Fruit fly (Drosophila melanogaster) whole organism, embryonic: ENCODE data around the gene CG7953.

Source experiments
- BEAF-32 ChIP-seq: fragments of 200-800 bp; sonication (Bioruptor generic); optimal IDR thresholded peaks from 3 replicates; lab custom pipeline; 2017; ENCODE audit warnings: missing biosample characterization, missing genetic modification characterization, mild to moderate bottlenecking, moderate library complexity, missing genetic modification reagents
- C15 ChIP-seq: fragments of 200-800 bp; sonication (Bioruptor generic); IDR thresholded peaks from 3 replicates; pipeline ENCODE4 v1.3.6; 2022; ENCODE audit warnings: missing biosample characterization, missing genetic modification characterization
- CG11723 ChIP-seq: fragments of 200-800 bp; sonication (Bioruptor generic); optimal IDR thresholded peaks from 2 replicates; lab custom pipeline; 2017; ENCODE audit warnings: missing biosample characterization, mild to moderate bottlenecking, missing genetic modification characterization
- CG12071 ChIP-seq: fragments of 200-800 bp; sonication (Bioruptor generic); optimal IDR thresholded peaks from 3 replicates; lab custom pipeline; 2018; ENCODE audit warnings: missing biosample characterization, mild to moderate bottlenecking, missing genetic modification characterization
- CG12659 ChIP-seq: fragments of 200-800 bp; sonication (Bioruptor generic); optimal IDR thresholded peaks from 3 replicates; lab custom pipeline; 2017; ENCODE audit warnings: mild to moderate bottlenecking, missing biosample characterization, missing genetic modification reagents, missing genetic modification characterization
- CG12942 ChIP-seq: fragments of 200-800 bp; sonication (Bioruptor generic); optimal IDR thresholded peaks from 3 replicates; lab custom pipeline; 2016; ENCODE audit warnings: missing biosample characterization, missing genetic modification characterization
- CG14014 ChIP-seq: fragments of 200-800 bp; sonication (Bioruptor generic); IDR thresholded peaks from 2 replicates; pipeline ENCODE4 v1.3.6; 2022; ENCODE audit warnings: missing biosample characterization, missing genetic modification characterization
- CG14710 ChIP-seq: fragments of 200-800 bp; sonication (Bioruptor generic); optimal IDR thresholded peaks from 3 replicates; lab custom pipeline; 2019; ENCODE audit warnings: missing biosample characterization, mild to moderate bottlenecking, missing genetic modification characterization, moderate library complexity
- CG1602 ChIP-seq: fragments of 200-800 bp; sonication (Bioruptor generic); optimal IDR thresholded peaks from 3 replicates; lab custom pipeline; 2016; ENCODE audit warnings: missing biosample characterization, missing genetic modification characterization
- CG16813 ChIP-seq: fragments of 200-800 bp; sonication (Bioruptor generic); IDR thresholded peaks from 3 replicates; pipeline ENCODE4 v1.3.6; 2022; ENCODE audit warnings: missing biosample characterization, missing genetic modification characterization; ENCODE audit not compliant: partially characterized antibody
- CG2875 ChIP-seq: fragments of 200-800 bp; sonication (Bioruptor generic); optimal IDR thresholded peaks from 2 replicates; lab custom pipeline; 2017; ENCODE audit warnings: missing biosample characterization, mild to moderate bottlenecking, missing genetic modification characterization, missing genetic modification reagents
- CG32767 ChIP-seq: fragments of 200-800 bp; sonication (Bioruptor generic); IDR thresholded peaks from 2 replicates; pipeline ENCODE4 v1.3.6; 2022; ENCODE audit warnings: missing biosample characterization, missing genetic modification characterization
- CG3847 ChIP-seq: fragments of 200-800 bp; sonication (Bioruptor generic); IDR thresholded peaks from 2 replicates; pipeline ENCODE4 v1.3.6; 2022; ENCODE audit warnings: missing biosample characterization, missing genetic modification characterization
- CG4328 ChIP-seq: fragments of 200-800 bp; sonication (Bioruptor generic); optimal IDR thresholded peaks from 3 replicates; lab custom pipeline; 2017; ENCODE audit warnings: missing biosample characterization, missing genetic modification reagents, missing genetic modification characterization
- CG4424 ChIP-seq: fragments of 200-800 bp; sonication (Bioruptor generic); optimal IDR thresholded peaks from 3 replicates; lab custom pipeline; 2016; ENCODE audit warnings: missing biosample characterization, missing genetic modification characterization
- CG4730 ChIP-seq: fragments of 200-800 bp; sonication (Bioruptor generic); IDR thresholded peaks from 2 replicates; pipeline ENCODE4 v1.3.6; 2022; ENCODE audit warnings: missing biosample characterization, missing genetic modification characterization
- CG7357 ChIP-seq: fragments of 200-800 bp; sonication (Bioruptor generic); IDR thresholded peaks from 3 replicates; pipeline ENCODE4 v1.3.6; 2022; ENCODE audit warnings: missing biosample characterization, missing genetic modification characterization
- CG9817 ChIP-seq: fragments of 200-800 bp; sonication (Bioruptor generic); optimal IDR thresholded peaks from 2 replicates; lab custom pipeline; 2018; ENCODE audit warnings: missing biosample characterization, mild to moderate bottlenecking, missing genetic modification characterization, moderate library complexity
- Chrac-16 ChIP-seq: fragments of 200-800 bp; sonication (Bioruptor generic); optimal IDR thresholded peaks from 3 replicates; lab custom pipeline; 2016; ENCODE audit warnings: missing biosample characterization, missing genetic modification characterization
- Doc2 ChIP-seq: fragments of 200-800 bp; sonication (Bioruptor generic); IDR thresholded peaks from 2 replicates; pipeline ENCODE4 v1.3.6; 2022; ENCODE audit warnings: missing biosample characterization, missing genetic modification characterization
- Dref ChIP-seq: fragments of 200-800 bp; sonication (Bioruptor generic); IDR thresholded peaks from 2 replicates; pipeline ENCODE4 v1.3.6; 2022; ENCODE audit warnings: missing biosample characterization, missing genetic modification characterization
- E2f2 ChIP-seq: fragments of 200-800 bp; sonication (Bioruptor generic); IDR thresholded peaks from 2 replicates; pipeline ENCODE4 v1.3.6; 2022; ENCODE audit warnings: missing biosample characterization, missing genetic modification characterization
- HHEX ChIP-seq: fragments of 200-800 bp; sonication (Bioruptor generic); optimal IDR thresholded peaks from 3 replicates; lab custom pipeline; 2017; ENCODE audit warnings: missing biosample characterization, mild to moderate bottlenecking, missing genetic modification characterization, missing genetic modification reagents
- HLHmδ ChIP-seq: fragments of 200-800 bp; sonication (Bioruptor generic); optimal IDR thresholded peaks from 2 replicates; lab custom pipeline; 2018; ENCODE audit warnings: missing biosample characterization, mild to moderate bottlenecking, missing genetic modification characterization, moderate library complexity
- HmgZ ChIP-seq: fragments of 200-800 bp; sonication (Bioruptor generic); optimal IDR thresholded peaks from 2 replicates; lab custom pipeline; 2018; ENCODE audit warnings: missing biosample characterization, mild to moderate bottlenecking, missing genetic modification characterization
- Meics ChIP-seq: fragments of 200-800 bp; sonication (Bioruptor generic); optimal IDR thresholded peaks from 2 replicates; lab custom pipeline; 2017; ENCODE audit warnings: missing biosample characterization, mild to moderate bottlenecking, missing genetic modification characterization
- Mrtf ChIP-seq: fragments of 200-800 bp; sonication (Bioruptor generic); IDR thresholded peaks from 3 replicates; pipeline ENCODE4 v1.3.6; 2022; ENCODE audit warnings: missing biosample characterization, missing genetic modification characterization
- Opbp ChIP-seq: fragments of 200-800 bp; sonication (Bioruptor generic); IDR thresholded peaks from 3 replicates; pipeline ENCODE4 v1.3.6; 2022; ENCODE audit warnings: missing biosample characterization, missing genetic modification characterization; ENCODE audit not compliant: partially characterized antibody
- Usf ChIP-seq: fragments of 200-800 bp; sonication (Bioruptor generic); optimal IDR thresholded peaks from 2 replicates; lab custom pipeline; 2017; ENCODE audit warnings: missing genotype, missing biosample characterization, missing genetic modification characterization
- ato ChIP-seq: fragments of 200-800 bp; sonication (Bioruptor generic); IDR thresholded peaks from 2 replicates; pipeline ENCODE4 v1.3.6; 2022; ENCODE audit warnings: missing biosample characterization, missing genetic modification characterization; ENCODE audit not compliant: partially characterized antibody
- croc ChIP-seq: fragments of 200-800 bp; sonication (Bioruptor generic); conservative IDR thresholded peaks from 3 replicates; pipeline ENCODE4 v1.3.6; 2022; ENCODE audit warnings: missing biosample characterization, missing genetic modification characterization
- danr ChIP-seq: fragments of 200-800 bp; sonication (Bioruptor generic); IDR thresholded peaks from 2 replicates; pipeline ENCODE4 v1.3.6; 2022; ENCODE audit warnings: missing biosample characterization, missing genetic modification characterization
- dmrt11E ChIP-seq: fragments of 200-800 bp; sonication (Bioruptor generic); optimal IDR thresholded peaks from 3 replicates; lab custom pipeline; 2018; ENCODE audit warnings: missing biosample characterization, mild to moderate bottlenecking, missing genetic modification characterization, moderate library complexity
- emc ChIP-seq: fragments of 200-800 bp; sonication (Bioruptor generic); optimal IDR thresholded peaks from 2 replicates; lab custom pipeline; 2016; ENCODE audit warnings: missing biosample characterization, missing genetic modification characterization
- fu2 ChIP-seq: fragments of 200-800 bp; sonication (Bioruptor generic); optimal IDR thresholded peaks from 2 replicates; lab custom pipeline; 2016; ENCODE audit warnings: missing biosample characterization, missing genetic modification characterization
- gfzf ChIP-seq: fragments of 200-800 bp; sonication (Bioruptor generic); optimal IDR thresholded peaks from 2 replicates; lab custom pipeline; 2016; ENCODE audit warnings: missing biosample characterization, mild to moderate bottlenecking, missing genetic modification characterization, moderate library complexity
- insv ChIP-seq, 2 experiments: fragments of 200-800 bp; sonication (Bioruptor generic); optimal IDR thresholded peaks; 3 replicates each; lab custom pipeline; 2016 to 2018; ENCODE audit warnings: missing biosample characterization in 2 of 2, missing genetic modification characterization in 2 of 2
- inv ChIP-seq: fragments of 200-800 bp; sonication (Bioruptor generic); IDR thresholded peaks from 2 replicates; pipeline ENCODE4 v1.3.6; 2022; ENCODE audit warnings: missing biosample characterization, missing genetic modification characterization; ENCODE audit not compliant: partially characterized antibody
- luna ChIP-seq: fragments of 200-800 bp; sonication (Bioruptor generic); optimal IDR thresholded peaks from 2 replicates; lab custom pipeline; 2016; ENCODE audit warnings: missing biosample characterization, missing genetic modification characterization
- nerfin-1 ChIP-seq: fragments of 200-800 bp; sonication (Bioruptor generic); optimal IDR thresholded peaks from 3 replicates; lab custom pipeline; 2019; ENCODE audit warnings: missing biosample characterization, mild to moderate bottlenecking, missing genetic modification characterization, moderate library complexity
- nerfin-2 ChIP-seq: fragments of 200-800 bp; sonication (Bioruptor generic); IDR thresholded peaks from 2 replicates; pipeline ENCODE4 v1.3.6; 2022; ENCODE audit warnings: missing biosample characterization, missing genetic modification characterization; ENCODE audit not compliant: partially characterized antibody
- nmo ChIP-seq: fragments of 200-800 bp; sonication (Bioruptor generic); optimal IDR thresholded peaks from 2 replicates; lab custom pipeline; 2018; ENCODE audit warnings: missing biosample characterization, mild to moderate bottlenecking, missing genetic modification characterization, moderate library complexity
- p53 ChIP-seq: fragments of 200-800 bp; sonication (Bioruptor generic); optimal IDR thresholded peaks from 2 replicates; lab custom pipeline; 2016; ENCODE audit warnings: missing biosample characterization, missing genetic modification characterization
- pan ChIP-seq, 4 experiments: fragments of >200 bp in 3 of 4; fragments of 200-800 bp in 1 of 4; sonication (Bioruptor generic) in 1 of 4; optimal IDR thresholded peaks in 3 of 4; IDR thresholded peaks in 1 of 4; 2 replicates each; pipeline versions ENCODE4 v1.3.6 to Lab custom; 2017 to 2022; ENCODE audit warnings: missing biosample characterization in 2 of 4, missing genetic modification characterization in 2 of 4, mixed read lengths in 1 of 4
- scrt ChIP-seq: fragments of 200-800 bp; sonication (Bioruptor generic); optimal IDR thresholded peaks from 2 replicates; lab custom pipeline; 2018; ENCODE audit warnings: missing biosample characterization, mild to moderate bottlenecking, missing genetic modification characterization, moderate library complexity
- sna ChIP-seq: fragments of 200-800 bp; sonication (Bioruptor generic); IDR thresholded peaks from 2 replicates; pipeline ENCODE4 v1.3.6; 2022; ENCODE audit warnings: missing biosample characterization, missing genetic modification characterization; ENCODE audit not compliant: partially characterized antibody
- tll ChIP-seq, 2 experiments: fragments of 200-800 bp in 1 of 2; fragments of >200 bp in 1 of 2; sonication (Bioruptor generic) in 1 of 2; optimal IDR thresholded peaks; 2 replicates each; lab custom pipeline; 2017 to 2019; ENCODE audit warnings: missing biosample characterization in 2 of 2, missing genetic modification characterization in 2 of 2, mild to moderate bottlenecking in 1 of 2, moderate library complexity in 1 of 2
- trem ChIP-seq: fragments of 200-800 bp; optimal IDR thresholded peaks from 3 replicates; lab custom pipeline; 2019; ENCODE audit warnings: missing biosample characterization, mild to moderate bottlenecking, missing genetic modification characterization, moderate library complexity
- vnd ChIP-seq: fragments of 200-800 bp; sonication (Bioruptor generic); IDR thresholded peaks from 3 replicates; pipeline ENCODE4 v1.3.6; 2022; ENCODE audit warnings: missing biosample characterization, missing genetic modification characterization; ENCODE audit not compliant: partially characterized antibody

The CG7953 gene

DNA sequence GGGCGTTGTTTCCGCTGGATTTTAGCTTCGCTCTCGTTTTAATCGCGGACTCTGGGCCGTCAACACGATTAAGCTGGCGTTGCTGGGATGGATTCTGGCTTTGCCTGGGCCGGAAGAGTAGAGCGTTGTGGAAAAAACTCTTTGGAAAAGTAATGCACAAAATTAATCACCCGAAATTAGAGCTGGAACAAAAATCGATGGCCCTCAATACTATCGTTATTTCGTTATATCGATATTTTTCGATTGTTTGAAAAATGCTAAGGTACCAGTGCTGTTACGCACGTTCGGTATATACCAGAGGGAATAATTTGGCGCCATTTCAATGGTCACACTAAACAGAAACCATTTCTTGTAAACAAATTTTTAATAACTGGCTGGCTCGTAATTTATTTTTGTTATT lies 18.2 kb upstream of the CG7953 start, which contains the start of the genes Arpc1 and Orc5 (continued):
- no peak for TF ChIP-seq CG4328 (GFP tag; lab: Kevin White, UChicago)
- no peak for TF ChIP-seq CG4730 (GFP tag; lab: Robert Waterston, UW)
- TF ChIP-seq danr, result no peak
- no peak for TF ChIP-seq CG7357 (GFP tag; lab: Robert Waterston, UW)
- TF ChIP-seq dmrt11E (tag; lab: Kevin White, UChicago), result no peak
- no peak for TF ChIP-seq Doc2 (GFP tag; lab: Robert Waterston, UW)
- TF ChIP-seq HHEX (GFP tag; lab: Kevin White, UChicago), result no peak
- TF ChIP-seq croc (GFP tag; lab: Robert Waterston, UW), result no peak
- peak; percentile 90 for TF ChIP-seq E2f2
- TF ChIP-seq fu2, result no peak
- TF ChIP-seq nmo (GFP tag; lab: Kevin White, UChicago), result peak; percentile 52
- no peak for TF ChIP-seq Usf (GFP tag; lab: Kevin White, UChicago)
- TF ChIP-seq p53, result no peak
- no peak for TF ChIP-seq CG2875 (GFP tag; lab: Kevin White, UChicago)
- no peak for TF ChIP-seq Meics (GFP tag; lab: Kevin White, UChicago)
- peak; percentile 96 for TF ChIP-seq BEAF-32 (GFP tag; lab: Kevin White, UChicago)
- TF ChIP-seq CG1602, result no peak
- TF ChIP-seq HLHmδ (GFP tag; lab: Kevin White, UChicago), result no peak
- TF ChIP-seq CG4424, result no peak
- TF ChIP-seq CG3847, result 0 out of 2 replicates have a peak, but pooled peaks have one; percentile 17
- peak; percentile 76 for TF ChIP-seq trem (tag; lab: Kevin White, UChicago)
- TF ChIP-seq nerfin-1 (tag; lab: Kevin White, UChicago), result peak; percentile 18
- TF ChIP-seq CG14014 (GFP tag; lab: Robert Waterston, UW), result no peak
- no peak for TF ChIP-seq CG11723 (GFP tag; lab: Kevin White, UChicago)
- no peak for TF ChIP-seq emc (GFP tag; lab: Kevin White, UChicago)
- no peak for TF ChIP-seq scrt (GFP tag; lab: Kevin White, UChicago)
- peak; percentile 64 for TF ChIP-seq nerfin-2 (GFP tag; lab: Robert Waterston, UW)
- TF ChIP-seq CG9817 (tag; lab: Kevin White, UChicago), result no peak
- no peak for TF ChIP-seq luna (GFP tag; lab: Kevin White, UChicago)
- TF ChIP-seq insv (GFP tag; optimal IDR thresholded peaks at IDR 0.05; lab: Kevin White, UChicago), result peak in 1 of 2 experiments; percentile 4
- TF ChIP-seq CG16813, result peak; percentile 88
- TF ChIP-seq sna (GFP tag; lab: Robert Waterston, UW), result peak; percentile 84
- peak; percentile 89 for TF ChIP-seq Dref (GFP tag; lab: Robert Waterston, UW)
- TF ChIP-seq vnd, result peak; percentile 73
- TF ChIP-seq CG12659, result peak; percentile 79
- TF ChIP-seq gfzf (GFP tag; lab: Kevin White, UChicago), result peak; percentile 93
- TF ChIP-seq CG12942 (GFP tag; lab: Kevin White, UChicago), result no peak
- TF ChIP-seq pan (optimal IDR thresholded peaks at IDR 0.05; lab: Kevin White, UChicago), result no peak
- no peak for TF ChIP-seq pan (GFP tag; optimal IDR thresholded peaks at IDR 0.05 in 1 of 2, IDR thresholded peaks at IDR 0.05 in 1 of 2)
- TF ChIP-seq CG14710 (tag; lab: Kevin White, UChicago), result peak; percentile 63
- no peak for TF ChIP-seq Mrtf (GFP tag; lab: Robert Waterston, UW)
- TF ChIP-seq HmgZ (tag; lab: Kevin White, UChicago), result peak; percentile 67
- TF ChIP-seq Opbp (GFP tag; lab: Robert Waterston, UW), result peak; percentile 89
- TF ChIP-seq tll (GFP tag; optimal IDR thresholded peaks at IDR 0.05; lab: Kevin White, UChicago), result no peak
- peak; percentile 80; the same call in 1 of the 2 replicates for TF ChIP-seq inv (GFP tag; lab: Robert Waterston, UW)
- no peak for TF ChIP-seq CG12071 (GFP tag; lab: Kevin White, UChicago)
- TF ChIP-seq ato (GFP tag; lab: Robert Waterston, UW), result peak; percentile 81
- TF ChIP-seq C15 (GFP tag; lab: Robert Waterston, UW), result no peak
- TF ChIP-seq CG32767, result no peak
- TF ChIP-seq Chrac-16, result no peak
